Fruit fly (Drosophila melanogaster) whole organism, prepupa: Measurements from ENCODE around the gene CG33631.

Source experiments
- Hr4 ChIP-seq: fragments of 200-800 bp; sonication (Bioruptor generic); optimal IDR thresholded peaks from 3 replicates; lab custom pipeline; 2016; ENCODE audit warnings: missing biosample characterization, missing genetic modification characterization
- Sox102F ChIP-seq: fragments of 200-800 bp; sonication (Bioruptor generic); optimal IDR thresholded peaks from 2 replicates; lab custom pipeline; 2016; ENCODE audit warnings: missing biosample characterization, mild to moderate bottlenecking, missing genetic modification characterization
- Sox15 ChIP-seq: fragments of 200-800 bp; sonication (Bioruptor generic); optimal IDR thresholded peaks from 3 replicates; lab custom pipeline; 2016; ENCODE audit warnings: missing biosample characterization, missing genetic modification characterization
- acj6 ChIP-seq: fragments of 200-800 bp; sonication (Bioruptor generic); optimal IDR thresholded peaks from 3 replicates; lab custom pipeline; 2016; ENCODE audit warnings: missing biosample characterization, missing genetic modification characterization

DNA sequence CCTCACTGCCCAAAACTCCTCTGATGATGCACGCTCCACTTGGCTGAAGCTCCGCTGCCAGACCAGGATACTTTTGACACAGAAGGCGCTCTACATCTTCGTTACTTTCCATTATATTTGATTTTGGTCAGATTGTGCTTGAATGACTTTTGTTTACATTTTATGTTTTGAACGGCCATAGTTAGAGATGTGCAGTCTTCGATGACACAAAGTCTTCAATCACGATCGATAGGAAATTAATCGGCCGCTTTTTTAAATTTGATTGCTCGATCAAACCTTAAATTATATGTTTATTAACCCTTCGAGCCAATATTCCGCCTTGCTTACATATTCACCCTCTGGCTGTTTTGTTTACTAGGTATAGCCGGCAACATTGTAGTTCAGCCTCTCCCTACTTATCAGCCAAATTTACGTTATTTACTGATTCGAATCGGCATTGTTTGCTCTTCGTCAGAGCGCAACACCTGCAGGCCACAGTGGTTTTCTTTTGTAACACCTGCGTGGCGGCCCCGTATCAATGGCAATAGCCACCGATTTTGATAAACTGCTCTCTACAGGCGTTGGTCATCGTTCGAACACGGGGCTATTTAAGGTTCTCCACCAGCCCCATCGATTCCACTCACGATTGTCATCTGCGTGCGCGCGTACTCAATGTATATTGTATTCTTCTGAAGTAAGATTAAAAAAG lies 11.0 kb upstream of the CG33631 start, which contains the start of the genes Fancl and Npc2e:
- no peak for TF ChIP-seq Hr4
- no peak for TF ChIP-seq Sox102F (GFP tag; lab: Kevin White, UChicago)
- TF ChIP-seq acj6: no peak
- no peak for TF ChIP-seq Sox15 (GFP tag; lab: Kevin White, UChicago)
